Worm (Caenorhabditis elegans) whole organism, mixed stage, embryonic: ENCODE data around the gene ZK1248.19.

Source experiments
- M03D4.4 ChIP-seq: sonication (generic microtip); optimal IDR thresholded peaks from 2 replicates; lab custom pipeline; 2017; ENCODE audit warnings: mild to moderate bottlenecking, missing genetic modification characterization, missing compliant biosample characterization
- bed-3 ChIP-seq: fragments of 200-800 bp; sonication (Bioruptor generic); optimal IDR thresholded peaks from 3 replicates; lab custom pipeline; 2018; ENCODE audit warnings: mild to moderate bottlenecking, missing genetic modification characterization, moderate library complexity, missing compliant biosample characterization
- blmp-1 ChIP-seq: fragments of 150-350 bp; optimal IDR thresholded peaks from 2 replicates; lab custom pipeline; 2014; ENCODE audit warnings: missing biosample characterization, missing genetic modification characterization
- ceh-39 ChIP-seq: fragments of 150-350 bp; optimal IDR thresholded peaks from 2 replicates; lab custom pipeline; 2014; ENCODE audit warnings: missing biosample characterization, missing genetic modification characterization
- ceh-43 ChIP-seq: fragments of 200-800 bp; sonication (Bioruptor generic); optimal IDR thresholded peaks from 2 replicates; lab custom pipeline; 2018; ENCODE audit warnings: mild to moderate bottlenecking, missing genetic modification characterization, moderate library complexity, missing compliant biosample characterization
- ceh-83 ChIP-seq: fragments of 200-800 bp; sonication (Bioruptor generic); optimal IDR thresholded peaks from 2 replicates; lab custom pipeline; 2018; ENCODE audit warnings: mild to moderate bottlenecking, missing genetic modification characterization, missing compliant biosample characterization
- ces-1 ChIP-seq: fragments of 150-350 bp; optimal IDR thresholded peaks from 2 replicates; lab custom pipeline; 2014; ENCODE audit warnings: missing biosample characterization, missing genetic modification reagents, missing genetic modification characterization
- cnd-1 ChIP-seq: fragments of 200-800 bp; sonication (Bioruptor generic); optimal IDR thresholded peaks from 2 replicates; lab custom pipeline; 2018; ENCODE audit warnings: mild to moderate bottlenecking, missing genetic modification characterization, missing compliant biosample characterization
- drap-1 ChIP-seq: fragments of 200-800 bp; sonication (Bioruptor generic); optimal IDR thresholded peaks from 3 replicates; lab custom pipeline; 2018; ENCODE audit warnings: mild to moderate bottlenecking, missing genetic modification characterization, missing compliant biosample characterization
- elt-1 ChIP-seq: sonication (generic microtip); optimal IDR thresholded peaks from 2 replicates; lab custom pipeline; 2017; ENCODE audit warnings: missing genetic modification characterization, mild to moderate bottlenecking, missing compliant biosample characterization, antibody characterized with exemption, moderate library complexity, borderline replicate concordance; ENCODE audit not compliant: insufficient read depth
- elt-3 ChIP-seq: fragments of 150-350 bp; optimal IDR thresholded peaks from 2 replicates; lab custom pipeline; 2014; ENCODE audit warnings: missing biosample characterization, missing genetic modification characterization
- flh-1 ChIP-seq: fragments of 200-800 bp; sonication (Bioruptor generic); optimal IDR thresholded peaks from 2 replicates; lab custom pipeline; 2018; ENCODE audit warnings: mild to moderate bottlenecking, missing genetic modification characterization, moderate library complexity, missing compliant biosample characterization
- ham-2 ChIP-seq: fragments of 200-800 bp; sonication (Bioruptor generic); optimal IDR thresholded peaks from 2 replicates; lab custom pipeline; 2018; ENCODE audit warnings: mild to moderate bottlenecking, missing genetic modification characterization, missing compliant biosample characterization
- hlh-1 ChIP-seq: fragments of 150-350 bp; optimal IDR thresholded peaks from 2 replicates; lab custom pipeline; 2014; ENCODE audit warnings: missing biosample characterization, missing genetic modification reagents, missing genetic modification characterization
- lin-13 ChIP-seq: fragments of 150-350 bp; optimal IDR thresholded peaks from 2 replicates; lab custom pipeline; 2014; ENCODE audit warnings: missing biosample characterization, missing genetic modification characterization
- lin-32 ChIP-seq: fragments of 200-800 bp; sonication (Bioruptor generic); optimal IDR thresholded peaks from 2 replicates; lab custom pipeline; 2018; ENCODE audit warnings: mild to moderate bottlenecking, missing genetic modification characterization, missing compliant biosample characterization
- lsy-2 ChIP-seq: fragments of 150-350 bp; optimal IDR thresholded peaks from 2 replicates; lab custom pipeline; 2014; ENCODE audit warnings: missing biosample characterization, missing genetic modification characterization
- mab-5 ChIP-seq: fragments of 150-350 bp; optimal IDR thresholded peaks from 2 replicates; lab custom pipeline; 2014; ENCODE audit warnings: missing biosample characterization, missing genetic modification characterization
- mep-1 ChIP-seq: fragments of 150-350 bp; optimal IDR thresholded peaks from 2 replicates; lab custom pipeline; 2017; ENCODE audit warnings: missing biosample characterization, missing genetic modification reagents, missing genetic modification characterization, inconsistent platforms
- mls-2 ChIP-seq: sonication (generic microtip); optimal IDR thresholded peaks from 2 replicates; lab custom pipeline; 2016; ENCODE audit warnings: mild to moderate bottlenecking, missing genetic modification characterization, moderate library complexity, missing compliant biosample characterization
- nhr-12 ChIP-seq: fragments of 150-350 bp; optimal IDR thresholded peaks from 2 replicates; lab custom pipeline; 2014; ENCODE audit warnings: missing biosample characterization, missing genetic modification characterization
- nhr-237 ChIP-seq: fragments of 150-350 bp; optimal IDR thresholded peaks from 2 replicates; lab custom pipeline; 2014; ENCODE audit warnings: missing biosample characterization, missing genetic modification characterization
- nhr-28 ChIP-seq: fragments of 150-350 bp; optimal IDR thresholded peaks from 2 replicates; lab custom pipeline; 2014; ENCODE audit warnings: missing biosample characterization, missing genetic modification characterization
- nhr-76 ChIP-seq: sonication (generic microtip); optimal IDR thresholded peaks from 2 replicates; lab custom pipeline; 2017; ENCODE audit warnings: missing biosample characterization, missing genetic modification characterization
- pha-4 ChIP-seq: fragments of 150-350 bp; optimal IDR thresholded peaks from 2 replicates; lab custom pipeline; 2018; ENCODE audit warnings: missing biosample characterization, missing genetic modification reagents, missing genetic modification characterization
- sem-2 ChIP-seq: fragments of 200-800 bp; sonication (Bioruptor generic); optimal IDR thresholded peaks from 2 replicates; lab custom pipeline; 2018; ENCODE audit warnings: mild to moderate bottlenecking, missing genetic modification characterization, missing compliant biosample characterization
- snpc-4 ChIP-seq: fragments of 150-350 bp; optimal IDR thresholded peaks from 2 replicates; lab custom pipeline; 2014; ENCODE audit warnings: missing biosample characterization, missing genetic modification characterization
- sptf-1 ChIP-seq: sonication (generic microtip); optimal IDR thresholded peaks from 2 replicates; lab custom pipeline; 2017; ENCODE audit warnings: mild to moderate bottlenecking, missing genetic modification characterization, moderate library complexity, missing compliant biosample characterization
- tbx-8 ChIP-seq: fragments of 200-800 bp; sonication (Bioruptor generic); optimal IDR thresholded peaks from 2 replicates; lab custom pipeline; 2018; ENCODE audit warnings: mild to moderate bottlenecking, missing genetic modification characterization, moderate library complexity, missing compliant biosample characterization
- unc-120 ChIP-seq: sonication (generic microtip); optimal IDR thresholded peaks from 2 replicates; lab custom pipeline; 2017; ENCODE audit warnings: missing genetic modification characterization, missing compliant biosample characterization; ENCODE audit not compliant: poor library complexity, severe bottlenecking
- unc-39 ChIP-seq: fragments of 150-350 bp; optimal IDR thresholded peaks from 2 replicates; lab custom pipeline; 2014; ENCODE audit warnings: missing biosample characterization, missing genetic modification characterization
- unc-62 ChIP-seq: fragments of 150-350 bp; optimal IDR thresholded peaks from 2 replicates; lab custom pipeline; 2014; ENCODE audit warnings: missing biosample characterization, missing genetic modification reagents, missing genetic modification characterization
- zip-8 ChIP-seq: fragments of 150-350 bp; optimal IDR thresholded peaks from 2 replicates; lab custom pipeline; 2014; ENCODE audit warnings: missing biosample characterization, missing genetic modification characterization
- ztf-11 ChIP-seq: fragments of 150-350 bp; optimal IDR thresholded peaks from 2 replicates; lab custom pipeline; 2014; ENCODE audit warnings: missing biosample characterization, missing genetic modification characterization

The ZK1248.19 gene

ce11 chrII:5835146-5835545 is 4.1 kb downstream of the ZK1248.19 start:
- TF ChIP-seq ceh-39 (tag; lab: Kevin White, UChicago): no peak
- TF ChIP-seq elt-1: no peak
- TF ChIP-seq lin-13 (tag; lab: Kevin White, UChicago): no peak
- no peak for TF ChIP-seq ceh-83 (GFP tag; lab: Kevin White, UChicago)
- no peak for TF ChIP-seq ztf-11 (tag; lab: Kevin White, UChicago)
- no peak for TF ChIP-seq mab-5 (tag; lab: Kevin White, UChicago)
- TF ChIP-seq bed-3: no peak
- no peak for TF ChIP-seq pha-4
- TF ChIP-seq blmp-1 (tag; lab: Kevin White, UChicago): no peak
- no peak for TF ChIP-seq cnd-1 (tag; lab: Kevin White, UChicago)
- TF ChIP-seq unc-39: no peak
- no peak for TF ChIP-seq lsy-2 (tag; lab: Kevin White, UChicago)
- no peak for TF ChIP-seq drap-1
- no peak for TF ChIP-seq nhr-237
- no peak for TF ChIP-seq hlh-1
- TF ChIP-seq unc-62 (GFP tag; lab: Kevin White, UChicago): no peak
- TF ChIP-seq ces-1 (GFP tag; lab: Kevin White, UChicago): no peak

ce11 chrII:5833136-5833535 is 6.1 kb downstream of the ZK1248.19 start, which contains the start of gene gtap-1:
Gene gtap-1, minus strand, starts transcription at chrII:5833236.
- TF ChIP-seq M03D4.4 (tag; lab: Kevin White, UChicago) (no peak), mep-1 (no peak), hlh-1 (no peak), flh-1 (GFP tag; lab: Kevin White, UChicago) (no peak), sptf-1 (tag; lab: Kevin White, UChicago) (no peak), mls-2 (tag; lab: Kevin White, UChicago) (no peak), bed-3 (no peak), cnd-1 (tag; lab: Kevin White, UChicago) (no peak), unc-120 (no peak), lin-32 (GFP tag; lab: Kevin White, UChicago) (no peak), unc-62 (GFP tag; lab: Kevin White, UChicago) (no peak), zip-8 (tag; lab: Kevin White, UChicago) (no peak), tbx-8 (GFP tag; lab: Kevin White, UChicago) (no peak), nhr-12 (tag; lab: Kevin White, UChicago) (no peak), snpc-4 (tag; lab: Kevin White, UChicago) (no peak)

- TF ChIP-seq unc-62 (GFP tag; lab: Kevin White, UChicago): no peak
- TF ChIP-seq elt-3 (tag; lab: Kevin White, UChicago): no peak
- no peak for TF ChIP-seq flh-1 (GFP tag; lab: Kevin White, UChicago)
- no peak for TF ChIP-seq drap-1
- TF ChIP-seq nhr-12 (tag; lab: Kevin White, UChicago): no peak
- TF ChIP-seq unc-120: no peak
- TF ChIP-seq nhr-76 (tag; lab: Kevin White, UChicago): no peak
- TF ChIP-seq ham-2 (GFP tag; lab: Kevin White, UChicago): no peak
- no peak for TF ChIP-seq nhr-237
- TF ChIP-seq ceh-39 (tag; lab: Kevin White, UChicago): no peak
- TF ChIP-seq mab-5 (tag; lab: Kevin White, UChicago): no peak
Observed at ce11 chrII:5831373-5831772, 7.8 kb downstream of the ZK1248.19 start.

ce11 chrII:5829940-5830424 is 9.2 kb downstream of the ZK1248.19 start, which contains the start of gene col-74:
Gene col-74, plus strand, starts transcription at chrII:5830374.
- no peak for TF ChIP-seq ceh-43

- TF ChIP-seq blmp-1 (tag; lab: Kevin White, UChicago) (no peak), sem-2 (GFP tag; lab: Kevin White, UChicago) (no peak), nhr-76 (tag; lab: Kevin White, UChicago) (no peak), elt-3 (tag; lab: Kevin White, UChicago) (no peak), elt-1 (no peak), sptf-1 (tag; lab: Kevin White, UChicago) (no peak), unc-62 (GFP tag; lab: Kevin White, UChicago) (no peak), ceh-83 (GFP tag; lab: Kevin White, UChicago) (no peak), ces-1 (GFP tag; lab: Kevin White, UChicago) (no peak), mep-1 (no peak), nhr-28 (tag; lab: Kevin White, UChicago) (no peak), unc-120 (no peak), lin-13 (tag; lab: Kevin White, UChicago) (no peak), hlh-1 (no peak), pha-4 (no peak), cnd-1 (tag; lab: Kevin White, UChicago) (no peak)
Observed at ce11 chrII:5828486-5828885, 10.7 kb downstream of the ZK1248.19 start, which contains the start of gene ZK1248.11. Gene ZK1248.11, minus strand, starts transcription at chrII:5828586.
